Worm (Caenorhabditis elegans) whole organism, late embryonic: Measurements from ENCODE around the gene moc-1.

ENCODE experiments used
- ceh-18 ChIP-seq: sonication (generic microtip); optimal IDR thresholded peaks from 2 replicates; lab custom pipeline; 2016; ENCODE audit warnings: missing genetic modification characterization, missing compliant biosample characterization
- ceh-2 ChIP-seq: sonication (generic microtip); optimal IDR thresholded peaks from 2 replicates; lab custom pipeline; 2016; ENCODE audit warnings: missing genotype, missing genetic modification characterization, missing compliant biosample characterization
- elt-2 ChIP-seq: sonication (generic microtip); optimal IDR thresholded peaks from 2 replicates; lab custom pipeline; 2016; ENCODE audit warnings: missing genetic modification reagents, missing genetic modification characterization, missing compliant biosample characterization
- fkh-10 ChIP-seq: fragments of 150-350 bp; optimal IDR thresholded peaks from 2 replicates; lab custom pipeline; 2014; ENCODE audit warnings: missing biosample characterization, missing genetic modification reagents, missing genetic modification characterization
- lim-6 ChIP-seq: sonication (generic microtip); optimal IDR thresholded peaks from 2 replicates; lab custom pipeline; 2016; ENCODE audit warnings: missing genetic modification characterization, missing compliant biosample characterization
- nhr-11 ChIP-seq: fragments of 150-350 bp; optimal IDR thresholded peaks from 2 replicates; lab custom pipeline; 2014; ENCODE audit warnings: missing biosample characterization, missing genetic modification characterization
- pqm-1 ChIP-seq: sonication (generic microtip); optimal IDR thresholded peaks from 2 replicates; lab custom pipeline; 2016; ENCODE audit warnings: missing genetic modification characterization, missing compliant biosample characterization
- sox-2 ChIP-seq: fragments of 200-800 bp; sonication (Bioruptor generic); IDR thresholded peaks from 2 replicates; pipeline ENCODE4 v1.3.6; 2022; ENCODE audit warnings: missing genetic modification reagents, missing genetic modification characterization, missing compliant biosample characterization
- unc-42 ChIP-seq: sonication (generic microtip); optimal IDR thresholded peaks from 2 replicates; lab custom pipeline; 2016; ENCODE audit warnings: missing genotype, missing genetic modification characterization, missing compliant biosample characterization

DNA sequence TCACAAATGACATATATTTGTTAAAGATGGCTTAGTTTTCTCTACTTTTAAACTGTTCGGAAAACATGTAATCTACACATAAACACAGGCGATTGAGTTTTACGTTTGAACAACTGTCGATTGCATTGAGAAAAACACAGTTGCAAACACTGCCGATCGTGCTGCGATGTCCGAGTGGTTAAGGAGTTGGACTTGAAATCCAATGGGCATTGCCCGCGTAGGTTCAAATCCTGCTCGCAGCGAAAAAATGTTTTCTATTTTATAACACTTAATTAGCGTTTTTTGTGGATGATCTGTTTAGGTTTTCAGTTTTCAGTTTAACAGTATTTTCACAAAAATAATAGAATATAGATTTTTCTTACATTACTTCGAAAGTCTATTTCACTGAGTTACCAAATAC is 14.1 kb downstream of the moc-1 start:
- TF ChIP-seq pqm-1 (no peak), elt-2 (no peak), fkh-10 (GFP tag; lab: Kevin White, UChicago) (no peak), lim-6 (no peak), unc-42 (tag; lab: Kevin White, UChicago) (no peak), ceh-18 (tag; lab: Kevin White, UChicago) (no peak), ceh-2 (tag; lab: Kevin White, UChicago) (no peak), sox-2 (no peak), nhr-11 (tag; lab: Kevin White, UChicago) (no peak)
